Fruit fly (Drosophila melanogaster) whole organism, adult: ENCODE results near the gene CG8176.

Experiments
- CG12768 ChIP-seq: fragments of 200-800 bp; sonication (Bioruptor generic); optimal IDR thresholded peaks from 2 replicates; lab custom pipeline; 2017; ENCODE audit warnings: missing biosample characterization, missing genetic modification characterization, mild to moderate bottlenecking, moderate library complexity, missing genetic modification reagents
- CG14711 ChIP-seq: fragments of 200-800 bp; sonication (Bioruptor generic); optimal IDR thresholded peaks from 2 replicates; lab custom pipeline; 2018; ENCODE audit warnings: missing biosample characterization, mild to moderate bottlenecking, missing genetic modification characterization, moderate library complexity
- CG1620 ChIP-seq: fragments of 200-800 bp; sonication (Bioruptor generic); optimal IDR thresholded peaks from 2 replicates; lab custom pipeline; 2016; ENCODE audit warnings: missing biosample characterization, missing genetic modification characterization
- CG7101 ChIP-seq: fragments of 200-800 bp; sonication (Bioruptor generic); optimal IDR thresholded peaks from 2 replicates; lab custom pipeline; 2018; ENCODE audit warnings: missing biosample characterization, mild to moderate bottlenecking, missing genetic modification characterization, moderate library complexity
- Clk ChIP-seq: fragments of 200-800 bp; sonication (Bioruptor generic); optimal IDR thresholded peaks from 2 replicates; lab custom pipeline; 2017; ENCODE audit warnings: missing biosample characterization, missing genetic modification characterization
- Crg-1 ChIP-seq: fragments of 200-800 bp; sonication (Bioruptor generic); optimal IDR thresholded peaks from 2 replicates; lab custom pipeline; 2016; ENCODE audit warnings: missing biosample characterization, missing genetic modification characterization
- Hr96 ChIP-seq: fragments of 200-800 bp; sonication (Bioruptor generic); optimal IDR thresholded peaks from 2 replicates; lab custom pipeline; 2016; ENCODE audit warnings: missing biosample characterization, missing genetic modification characterization
- cnc ChIP-seq, 2 experiments: fragments of >200 bp; optimal IDR thresholded peaks; 2 replicates each; lab custom pipeline; 2017
- kay ChIP-seq: fragments of 200-800 bp; sonication (Bioruptor generic); peaks from one replicate; lab custom pipeline; 2016; ENCODE audit warnings: missing biosample characterization, missing genetic modification characterization, borderline replicate concordance
- ovo ChIP-seq: fragments of 200-800 bp; sonication (Bioruptor generic); optimal IDR thresholded peaks from 2 replicates; lab custom pipeline; 2016; ENCODE audit warnings: missing biosample characterization, missing genetic modification characterization
- pad ChIP-seq: fragments of 200-800 bp; sonication (Bioruptor generic); optimal IDR thresholded peaks from 3 replicates; lab custom pipeline; 2017; ENCODE audit warnings: missing biosample characterization, missing genetic modification characterization, mild to moderate bottlenecking, moderate library complexity, missing genetic modification reagents
- toe ChIP-seq: fragments of 200-800 bp; sonication (Bioruptor generic); optimal IDR thresholded peaks from 2 replicates; lab custom pipeline; 2016; ENCODE audit warnings: missing biosample characterization, missing genetic modification characterization

- TF ChIP-seq CG12768 = no peak
- no peak for TF ChIP-seq kay
- no peak for TF ChIP-seq ovo (GFP tag; lab: Kevin White, UChicago)
- no peak for TF ChIP-seq CG7101 (tag; lab: Kevin White, UChicago)
- TF ChIP-seq CG1620 (GFP tag; lab: Kevin White, UChicago) = no peak
- no peak for TF ChIP-seq Crg-1 (GFP tag; lab: Kevin White, UChicago)
- TF ChIP-seq Hr96 (GFP tag; lab: Kevin White, UChicago) = no peak
- TF ChIP-seq pad (GFP tag; lab: Kevin White, UChicago) = no peak
- no peak for TF ChIP-seq toe
- no peak for TF ChIP-seq CG14711
- TF ChIP-seq Clk (GFP tag; lab: Kevin White, UChicago) = no peak
- no peak for TF ChIP-seq cnc (optimal IDR thresholded peaks at IDR 0.05; lab: Kevin White, UChicago)
Observed at dm6 chr3R:9491065-9491567, 24.7 kb upstream of the CG8176 start.
